Worm (Caenorhabditis elegans): Measurements from ENCODE around the gene pals-34.

ce11 chrV:7937152-7937551, 19.1 kb downstream of the pals-34 start, which contains the start of gene srsx-3:
- TF ChIP-seq blmp-1 (tag; optimal IDR thresholded peaks at IDR 0.05; ENCODE audit: insufficient read depth): no peak
- no peak for TF ChIP-seq gmeb-1 (tag; optimal IDR thresholded peaks at IDR 0.05)
- TF ChIP-seq ama-1 (optimal IDR thresholded peaks at IDR 0.05): no peak
- no peak for TF ChIP-seq unc-62 (GFP tag; optimal IDR thresholded peaks at IDR 0.05)
- no peak for TF ChIP-seq nhr-77 (tag; optimal IDR thresholded peaks at IDR 0.05)
- TF ChIP-seq elt-3 (tag; optimal IDR thresholded peaks at IDR 0.05): no peak
